Fruit fly (Drosophila melanogaster) whole organism, embryonic: Measurements from ENCODE around the gene hkb.

ENCODE experiments used
- ATbp ChIP-seq: fragments of 200-800 bp; sonication (Bioruptor generic); optimal IDR thresholded peaks from 2 replicates; lab custom pipeline; 2017; ENCODE audit warnings: missing biosample characterization, mild to moderate bottlenecking, missing genetic modification characterization, missing genetic modification reagents
- Asciz ChIP-seq: fragments of 200-800 bp; sonication (Bioruptor generic); optimal IDR thresholded peaks from 2 replicates; lab custom pipeline; 2017; ENCODE audit warnings: missing biosample characterization, mild to moderate bottlenecking, missing genetic modification characterization, missing genetic modification reagents
- B-H2 ChIP-seq: fragments of 200-800 bp; sonication (Bioruptor generic); optimal IDR thresholded peaks from 2 replicates; lab custom pipeline; 2018; ENCODE audit warnings: missing biosample characterization, mild to moderate bottlenecking, missing genetic modification characterization
- BtbVII ChIP-seq: fragments of 200-800 bp; sonication (Bioruptor generic); optimal IDR thresholded peaks from 3 replicates; lab custom pipeline; 2017; ENCODE audit warnings: missing biosample characterization, mild to moderate bottlenecking, missing genetic modification characterization
- CG1024 ChIP-seq: fragments of 200-800 bp; sonication (Bioruptor generic); IDR thresholded peaks from 2 replicates; pipeline ENCODE4 v1.3.6; 2022; ENCODE audit warnings: missing biosample characterization, missing genetic modification characterization
- CG10267 ChIP-seq: fragments of 200-800 bp; sonication (Bioruptor generic); optimal IDR thresholded peaks from 2 replicates; lab custom pipeline; 2018; ENCODE audit warnings: missing biosample characterization, mild to moderate bottlenecking, missing genetic modification characterization, moderate library complexity
- CG10431 ChIP-seq: fragments of 200-800 bp; sonication (Bioruptor generic); optimal IDR thresholded peaks from 3 replicates; lab custom pipeline; 2018; ENCODE audit warnings: missing biosample characterization, mild to moderate bottlenecking, missing genetic modification characterization
- CG10654 ChIP-seq: fragments of 200-800 bp; sonication (Bioruptor generic); optimal IDR thresholded peaks from 2 replicates; lab custom pipeline; 2016; ENCODE audit warnings: missing biosample characterization, missing genetic modification characterization
- CG13775 ChIP-seq: fragments of 200-800 bp; sonication (Bioruptor generic); optimal IDR thresholded peaks from 3 replicates; lab custom pipeline; 2017; ENCODE audit warnings: missing biosample characterization, mild to moderate bottlenecking, missing genetic modification characterization
- CG14441 ChIP-seq: fragments of 200-800 bp; sonication (Bioruptor generic); IDR thresholded peaks from 2 replicates; pipeline ENCODE4 v1.3.6; 2022; ENCODE audit warnings: missing biosample characterization, missing genetic modification characterization
- CG17361 ChIP-seq: fragments of 200-800 bp; sonication (Bioruptor generic); IDR thresholded peaks from 3 replicates; pipeline ENCODE4 v1.3.6; 2022; ENCODE audit warnings: missing biosample characterization, missing genetic modification characterization
- CG2120 ChIP-seq: fragments of 200-800 bp; sonication (Bioruptor generic); optimal IDR thresholded peaks from 3 replicates; lab custom pipeline; 2016; ENCODE audit warnings: missing biosample characterization, missing genetic modification characterization
- CG2202 ChIP-seq: fragments of 200-800 bp; sonication (Bioruptor generic); optimal IDR thresholded peaks from 2 replicates; lab custom pipeline; 2018; ENCODE audit warnings: missing biosample characterization, mild to moderate bottlenecking, missing genetic modification characterization
- CG30403 ChIP-seq: fragments of 200-800 bp; sonication (Bioruptor generic); optimal IDR thresholded peaks from 3 replicates; lab custom pipeline; 2016; ENCODE audit warnings: missing biosample characterization, missing genetic modification characterization
- CG4328 ChIP-seq: fragments of 200-800 bp; sonication (Bioruptor generic); optimal IDR thresholded peaks from 3 replicates; lab custom pipeline; 2017; ENCODE audit warnings: missing biosample characterization, missing genetic modification reagents, missing genetic modification characterization
- CG7928 ChIP-seq: fragments of 200-800 bp; sonication (Bioruptor generic); optimal IDR thresholded peaks from 2 replicates; lab custom pipeline; 2017; ENCODE audit warnings: missing biosample characterization, mild to moderate bottlenecking, missing genetic modification characterization
- CG9609 ChIP-seq: fragments of 200-800 bp; sonication (Bioruptor generic); optimal IDR thresholded peaks from 3 replicates; lab custom pipeline; 2016; ENCODE audit warnings: missing biosample characterization, missing genetic modification characterization
- CG9727 ChIP-seq: fragments of 200-800 bp; sonication (Bioruptor generic); optimal IDR thresholded peaks from 3 replicates; lab custom pipeline; 2017; ENCODE audit warnings: missing biosample characterization, mild to moderate bottlenecking, missing genetic modification characterization
- Camta ChIP-seq: fragments of 200-800 bp; sonication (Bioruptor generic); optimal IDR thresholded peaks from 2 replicates; lab custom pipeline; 2016; ENCODE audit warnings: missing biosample characterization, missing genetic modification characterization
- CrebB ChIP-seq: fragments of 200-800 bp; sonication (Bioruptor generic); optimal IDR thresholded peaks from 3 replicates; lab custom pipeline; 2018; ENCODE audit warnings: missing biosample characterization, mild to moderate bottlenecking, missing genetic modification characterization
- Dfd ChIP-seq, 2 experiments: fragments of >200 bp; optimal IDR thresholded peaks; 2 replicates each; lab custom pipeline; 2017; ENCODE audit warnings: missing biosample characterization in 2 of 2, missing genetic modification characterization in 2 of 2
- Dref ChIP-seq: fragments of 200-800 bp; sonication (Bioruptor generic); IDR thresholded peaks from 2 replicates; pipeline ENCODE4 v1.3.6; 2022; ENCODE audit warnings: missing biosample characterization, missing genetic modification characterization
- Gsc ChIP-seq: fragments of 200-800 bp; sonication (Bioruptor generic); IDR thresholded peaks from 2 replicates; pipeline ENCODE4 v1.3.6; 2022; ENCODE audit warnings: missing biosample characterization, missing genetic modification characterization
- Hey ChIP-seq: fragments of 200-800 bp; sonication (Bioruptor generic); optimal IDR thresholded peaks from 3 replicates; lab custom pipeline; 2018; ENCODE audit warnings: missing biosample characterization, mild to moderate bottlenecking, missing genetic modification characterization
- Hr3 ChIP-seq: fragments of 200-800 bp; sonication (Bioruptor generic); optimal IDR thresholded peaks from 3 replicates; lab custom pipeline; 2016; ENCODE audit warnings: missing biosample characterization, missing genetic modification characterization
- Kr ChIP-seq: fragments of 200-800 bp; sonication (Bioruptor generic); optimal IDR thresholded peaks from 2 replicates; lab custom pipeline; 2017; ENCODE audit warnings: missing biosample characterization, mild to moderate bottlenecking, missing genetic modification characterization
- MESR4 ChIP-seq: fragments of 200-800 bp; sonication (Bioruptor generic); optimal IDR thresholded peaks from 2 replicates; lab custom pipeline; 2018; ENCODE audit warnings: missing biosample characterization, mild to moderate bottlenecking, missing genetic modification characterization, moderate library complexity
- Meics ChIP-seq: fragments of 200-800 bp; sonication (Bioruptor generic); optimal IDR thresholded peaks from 2 replicates; lab custom pipeline; 2017; ENCODE audit warnings: missing biosample characterization, mild to moderate bottlenecking, missing genetic modification characterization
- Mrtf ChIP-seq: fragments of 200-800 bp; sonication (Bioruptor generic); IDR thresholded peaks from 3 replicates; pipeline ENCODE4 v1.3.6; 2022; ENCODE audit warnings: missing biosample characterization, missing genetic modification characterization
- Nf-YB ChIP-seq: fragments of 200-800 bp; sonication (Bioruptor generic); optimal IDR thresholded peaks from 3 replicates; lab custom pipeline; 2019; ENCODE audit warnings: missing biosample characterization, mild to moderate bottlenecking, missing genetic modification characterization, moderate library complexity
- Oli ChIP-seq: fragments of 200-800 bp; sonication (Bioruptor generic); optimal IDR thresholded peaks from 2 replicates; lab custom pipeline; 2018; ENCODE audit warnings: missing biosample characterization, mild to moderate bottlenecking, missing genetic modification characterization, moderate library complexity
- Optix ChIP-seq: fragments of 200-800 bp; sonication (Bioruptor generic); IDR thresholded peaks from 3 replicates; pipeline ENCODE4 v1.3.6; 2022; ENCODE audit warnings: missing biosample characterization, missing genetic modification characterization
- Six4 ChIP-seq: fragments of 200-800 bp; sonication (Bioruptor generic); optimal IDR thresholded peaks from 2 replicates; lab custom pipeline; 2016; ENCODE audit warnings: missing biosample characterization, missing genetic modification characterization
- Sox100B ChIP-seq: fragments of 200-800 bp; sonication (Bioruptor generic); optimal IDR thresholded peaks from 3 replicates; lab custom pipeline; 2018; ENCODE audit warnings: missing biosample characterization, mild to moderate bottlenecking, missing genetic modification characterization
- Stat92E ChIP-seq, 3 experiments: fragments of >200 bp in 2 of 3; fragments of 200-800 bp in 1 of 3; sonication (Bioruptor generic) in 1 of 3; optimal IDR thresholded peaks; 2 replicates each; lab custom pipeline; 2017 to 2019; ENCODE audit warnings: missing biosample characterization in 3 of 3, missing genetic modification characterization in 3 of 3, mild to moderate bottlenecking in 1 of 3, moderate library complexity in 1 of 3
- Xbp1 ChIP-seq: fragments of 200-800 bp; sonication (Bioruptor generic); optimal IDR thresholded peaks from 3 replicates; lab custom pipeline; 2016; ENCODE audit warnings: missing biosample characterization, mild to moderate bottlenecking, missing genetic modification characterization
- ci ChIP-seq: fragments of 200-800 bp; sonication (Bioruptor generic); IDR thresholded peaks from 3 replicates; pipeline ENCODE4 v1.3.6; 2022; ENCODE audit warnings: missing biosample characterization, missing genetic modification characterization
- crol ChIP-seq: fragments of 200-800 bp; sonication (Bioruptor generic); IDR thresholded peaks from 2 replicates; pipeline ENCODE4 v1.3.6; 2022; ENCODE audit warnings: missing biosample characterization, missing genetic modification characterization
- disco-r ChIP-seq: fragments of 200-800 bp; sonication (Bioruptor generic); optimal IDR thresholded peaks from 2 replicates; lab custom pipeline; 2016; ENCODE audit warnings: missing biosample characterization, missing genetic modification characterization
- esg ChIP-seq: fragments of 200-800 bp; sonication (Bioruptor generic); conservative IDR thresholded peaks from 2 replicates; pipeline ENCODE4 v1.3.6; 2022; ENCODE audit warnings: missing biosample characterization, missing genetic modification characterization
- fru ChIP-seq: fragments of >200 bp; optimal IDR thresholded peaks from 2 replicates; lab custom pipeline; 2017
- grn ChIP-seq: fragments of 200-800 bp; sonication (Bioruptor generic); optimal IDR thresholded peaks from 3 replicates; lab custom pipeline; 2017; ENCODE audit warnings: missing biosample characterization, missing genetic modification characterization
- gro ChIP-seq: fragments of 200-800 bp; sonication (Bioruptor generic); optimal IDR thresholded peaks from 2 replicates; lab custom pipeline; 2016; ENCODE audit warnings: missing biosample characterization, missing genetic modification characterization
- her ChIP-seq: fragments of 200-800 bp; sonication (Bioruptor generic); optimal IDR thresholded peaks from 2 replicates; lab custom pipeline; 2016; ENCODE audit warnings: missing biosample characterization, missing genetic modification characterization
- ranshi ChIP-seq: fragments of 200-800 bp; sonication (Bioruptor generic); IDR thresholded peaks from 2 replicates; pipeline ENCODE4 v1.3.6; 2022; ENCODE audit warnings: missing biosample characterization, missing genetic modification characterization
- scrt ChIP-seq: fragments of 200-800 bp; sonication (Bioruptor generic); optimal IDR thresholded peaks from 2 replicates; lab custom pipeline; 2018; ENCODE audit warnings: missing biosample characterization, mild to moderate bottlenecking, missing genetic modification characterization, moderate library complexity
- slp2 ChIP-seq: fragments of 200-800 bp; sonication (Bioruptor generic); optimal IDR thresholded peaks from 2 replicates; lab custom pipeline; 2016; ENCODE audit warnings: missing biosample characterization, missing genetic modification characterization
- so ChIP-seq: fragments of 200-800 bp; sonication (Bioruptor generic); IDR thresholded peaks from 3 replicates; pipeline ENCODE4 v1.3.6; 2022; ENCODE audit warnings: missing biosample characterization, missing genetic modification characterization
- ssp ChIP-seq: fragments of 200-800 bp; sonication (Bioruptor generic); IDR thresholded peaks from 2 replicates; pipeline ENCODE4 v1.3.6; 2022; ENCODE audit warnings: missing biosample characterization, missing genetic modification characterization
- ttk ChIP-seq: fragments of 200-800 bp; sonication (Bioruptor generic); IDR thresholded peaks from 2 replicates; pipeline ENCODE4 v2.1.2; 2022; ENCODE audit warnings: missing biosample characterization, missing genetic modification characterization
- unpg ChIP-seq: fragments of 200-800 bp; sonication (Bioruptor generic); optimal IDR thresholded peaks from 3 replicates; lab custom pipeline; 2018; ENCODE audit warnings: missing biosample characterization, mild to moderate bottlenecking, missing genetic modification characterization, moderate library complexity

Gene hkb

DNA sequence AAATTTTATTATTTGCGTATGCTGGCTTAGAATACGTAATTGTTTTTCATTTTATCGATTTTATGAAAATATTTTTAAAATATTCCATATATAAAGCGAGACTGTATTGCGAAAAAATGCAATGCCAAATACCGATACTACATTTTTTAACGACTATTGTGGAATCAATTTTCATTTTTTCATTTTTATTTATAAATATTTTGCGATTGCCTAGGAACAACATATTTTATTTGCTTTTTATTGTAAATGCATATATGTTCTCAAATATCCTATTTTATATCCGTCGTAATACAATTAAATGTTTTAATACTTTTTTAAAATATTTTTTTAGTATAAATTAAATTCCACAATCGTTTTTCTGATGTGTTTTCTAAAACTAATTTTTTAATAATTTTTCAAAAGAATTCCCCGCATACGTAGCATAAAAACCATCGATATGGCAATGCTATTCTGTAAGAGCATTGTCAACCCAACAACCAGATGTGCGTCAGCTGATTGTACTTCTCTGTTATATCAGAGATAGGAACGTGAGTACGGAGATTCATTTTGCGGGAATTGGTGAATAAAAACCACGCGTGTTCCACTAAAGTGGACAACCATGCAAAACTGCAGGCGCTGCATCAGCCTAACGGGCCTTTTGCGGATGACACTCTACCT is 35.3 kb downstream of the hkb start, which contains the start of gene Suv3 (continued):
- no peak for TF ChIP-seq Hey
- TF ChIP-seq ATbp (GFP tag; lab: Kevin White, UChicago), result no peak
- peak; percentile 85 for TF ChIP-seq CG17361 (GFP tag; lab: Robert Waterston, UW)
- no peak for TF ChIP-seq ranshi
- TF ChIP-seq gro (GFP tag; lab: Kevin White, UChicago), result no peak
- TF ChIP-seq ssp (GFP tag; lab: Robert Waterston, UW), result 0 out of 2 replicates have a peak, but pooled peaks have one; percentile 39
- TF ChIP-seq ttk, result no peak
- no peak for TF ChIP-seq fru (lab: Kevin White, UChicago)
- TF ChIP-seq Camta (GFP tag; lab: Kevin White, UChicago), result no peak
- TF ChIP-seq CG4328 (GFP tag; lab: Kevin White, UChicago), result peak; percentile 19
- no peak for TF ChIP-seq CG1024
- TF ChIP-seq CG2202 (tag; lab: Kevin White, UChicago), result no peak
- no peak for TF ChIP-seq CG10654
- peak; percentile 73 for TF ChIP-seq CG13775 (GFP tag; lab: Kevin White, UChicago)
- TF ChIP-seq Hr3 (GFP tag; lab: Kevin White, UChicago), result peak; percentile 52
- no peak for TF ChIP-seq crol
- no peak for TF ChIP-seq Mrtf (GFP tag; lab: Robert Waterston, UW)
- TF ChIP-seq CG10431 (GFP tag; lab: Kevin White, UChicago), result no peak
- TF ChIP-seq her (GFP tag; lab: Kevin White, UChicago), result no peak
- TF ChIP-seq Dfd (GFP tag; optimal IDR thresholded peaks at IDR 0.05; lab: Kevin White, UChicago), result no peak
- TF ChIP-seq CG2120 (GFP tag; lab: Kevin White, UChicago), result peak; percentile 31
- TF ChIP-seq esg (GFP tag; lab: Robert Waterston, UW), result peak; percentile 30; the same call in 1 of the 2 replicates
- TF ChIP-seq Sox100B (GFP tag; lab: Kevin White, UChicago), result peak; percentile 52
- no peak for TF ChIP-seq CG7928 (GFP tag; lab: Kevin White, UChicago)
- TF ChIP-seq scrt (GFP tag; lab: Kevin White, UChicago), result no peak
- TF ChIP-seq CG14441 (GFP tag; lab: Robert Waterston, UW), result no peak
- peak; percentile 43 for TF ChIP-seq B-H2 (GFP tag; lab: Kevin White, UChicago)
- peak; percentile 6 for TF ChIP-seq Xbp1 (GFP tag; lab: Kevin White, UChicago)
- TF ChIP-seq Asciz (GFP tag; lab: Kevin White, UChicago), result no peak
- TF ChIP-seq Dref (GFP tag; lab: Robert Waterston, UW), result peak; percentile 42; the same call in 1 of the 2 replicates
- TF ChIP-seq CrebB (tag; lab: Kevin White, UChicago), result no peak
- TF ChIP-seq CG9727 (GFP tag; lab: Kevin White, UChicago), result peak; percentile 58
- TF ChIP-seq disco-r, result no peak
- TF ChIP-seq Meics (GFP tag; lab: Kevin White, UChicago), result peak; percentile 47
- no peak for TF ChIP-seq Gsc
- no peak for TF ChIP-seq CG9609 (GFP tag; lab: Kevin White, UChicago)
- peak; percentile 61 for TF ChIP-seq MESR4 (GFP tag; lab: Kevin White, UChicago)
- TF ChIP-seq slp2 (GFP tag; lab: Kevin White, UChicago), result no peak
- TF ChIP-seq BtbVII (GFP tag; lab: Kevin White, UChicago), result no peak
- peak; percentile 22 for TF ChIP-seq Oli (tag; lab: Kevin White, UChicago)
- TF ChIP-seq so (GFP tag; lab: Robert Waterston, UW), result no peak
- TF ChIP-seq grn, result no peak
- peak; percentile 18 for TF ChIP-seq unpg (GFP tag; lab: Kevin White, UChicago)
- no peak for TF ChIP-seq Six4 (GFP tag; lab: Kevin White, UChicago)
- no peak for TF ChIP-seq Optix (GFP tag; lab: Robert Waterston, UW)
- peak; percentile 33 for TF ChIP-seq CG10267 (tag; lab: Kevin White, UChicago)
- peak; percentile 28 for TF ChIP-seq CG30403 (GFP tag; lab: Kevin White, UChicago)
- no peak for TF ChIP-seq Kr (GFP tag; lab: Kevin White, UChicago)
- 0 out of 3 replicates have a peak, but pooled peaks have one; percentile 38 for TF ChIP-seq ci (GFP tag; lab: Robert Waterston, UW)
- TF ChIP-seq Stat92E (GFP tag; optimal IDR thresholded peaks at IDR 0.05; lab: Kevin White, UChicago), result no peak
- peak; percentile 8 for TF ChIP-seq Nf-YB (GFP tag; lab: Kevin White, UChicago)
